Fruit fly (Drosophila melanogaster) whole organism, adult: Measurements from ENCODE around the gene CG31800.

Source experiments
- CG11617 ChIP-seq: fragments of 200-800 bp; sonication (Bioruptor generic); optimal IDR thresholded peaks from 2 replicates; lab custom pipeline; 2017; ENCODE audit warnings: mild to moderate bottlenecking, missing biosample characterization, missing genetic modification reagents, missing genetic modification characterization
- CG12768 ChIP-seq: fragments of 200-800 bp; sonication (Bioruptor generic); optimal IDR thresholded peaks from 2 replicates; lab custom pipeline; 2017; ENCODE audit warnings: missing biosample characterization, missing genetic modification characterization, mild to moderate bottlenecking, moderate library complexity, missing genetic modification reagents
- CG14711 ChIP-seq: fragments of 200-800 bp; sonication (Bioruptor generic); optimal IDR thresholded peaks from 2 replicates; lab custom pipeline; 2018; ENCODE audit warnings: missing biosample characterization, mild to moderate bottlenecking, missing genetic modification characterization, moderate library complexity
- CG1620 ChIP-seq: fragments of 200-800 bp; sonication (Bioruptor generic); optimal IDR thresholded peaks from 2 replicates; lab custom pipeline; 2016; ENCODE audit warnings: missing biosample characterization, missing genetic modification characterization
- CG33017 ChIP-seq: fragments of 200-800 bp; sonication (Bioruptor generic); optimal IDR thresholded peaks from 2 replicates; lab custom pipeline; 2018; ENCODE audit warnings: missing biosample characterization, mild to moderate bottlenecking, missing genetic modification characterization, moderate library complexity
- CG5204 ChIP-seq: fragments of 200-800 bp; sonication (Bioruptor generic); optimal IDR thresholded peaks from 2 replicates; lab custom pipeline; 2016; ENCODE audit warnings: missing biosample characterization, missing genetic modification characterization
- CG7045 ChIP-seq: fragments of 200-800 bp; sonication (Bioruptor generic); optimal IDR thresholded peaks from 2 replicates; lab custom pipeline; 2017; ENCODE audit warnings: missing biosample characterization, mild to moderate bottlenecking, missing genetic modification characterization
- CG7101 ChIP-seq: fragments of 200-800 bp; sonication (Bioruptor generic); optimal IDR thresholded peaks from 2 replicates; lab custom pipeline; 2018; ENCODE audit warnings: missing biosample characterization, mild to moderate bottlenecking, missing genetic modification characterization, moderate library complexity
- Clk ChIP-seq: fragments of 200-800 bp; sonication (Bioruptor generic); optimal IDR thresholded peaks from 2 replicates; lab custom pipeline; 2017; ENCODE audit warnings: missing biosample characterization, missing genetic modification characterization
- Crg-1 ChIP-seq: fragments of 200-800 bp; sonication (Bioruptor generic); optimal IDR thresholded peaks from 2 replicates; lab custom pipeline; 2016; ENCODE audit warnings: missing biosample characterization, missing genetic modification characterization
- Hr96 ChIP-seq: fragments of 200-800 bp; sonication (Bioruptor generic); optimal IDR thresholded peaks from 2 replicates; lab custom pipeline; 2016; ENCODE audit warnings: missing biosample characterization, missing genetic modification characterization
- Mnt ChIP-seq: fragments of 200-800 bp; sonication (Bioruptor generic); optimal IDR thresholded peaks from 2 replicates; lab custom pipeline; 2016; ENCODE audit warnings: missing biosample characterization, mild to moderate bottlenecking, missing genetic modification characterization
- bab1 ChIP-seq: fragments of 200-800 bp; sonication (Bioruptor generic); optimal IDR thresholded peaks from 3 replicates; lab custom pipeline; 2019; ENCODE audit warnings: missing biosample characterization, mild to moderate bottlenecking, missing genetic modification characterization, moderate library complexity
- cic ChIP-seq: fragments of 200-800 bp; sonication (Bioruptor generic); optimal IDR thresholded peaks from 2 replicates; lab custom pipeline; 2017; ENCODE audit warnings: missing biosample characterization, mild to moderate bottlenecking, missing genetic modification characterization, moderate library complexity
- cnc ChIP-seq, 2 experiments: fragments of >200 bp; optimal IDR thresholded peaks; 2 replicates each; lab custom pipeline; 2017
- kay ChIP-seq: fragments of 200-800 bp; sonication (Bioruptor generic); peaks from one replicate; lab custom pipeline; 2016; ENCODE audit warnings: missing biosample characterization, missing genetic modification characterization, borderline replicate concordance
- ovo ChIP-seq: fragments of 200-800 bp; sonication (Bioruptor generic); optimal IDR thresholded peaks from 2 replicates; lab custom pipeline; 2016; ENCODE audit warnings: missing biosample characterization, missing genetic modification characterization
- pad ChIP-seq: fragments of 200-800 bp; sonication (Bioruptor generic); optimal IDR thresholded peaks from 3 replicates; lab custom pipeline; 2017; ENCODE audit warnings: missing biosample characterization, missing genetic modification characterization, mild to moderate bottlenecking, moderate library complexity, missing genetic modification reagents
- tj ChIP-seq: fragments of 200-800 bp; sonication (Bioruptor generic); optimal IDR thresholded peaks from 3 replicates; lab custom pipeline; 2017; ENCODE audit warnings: missing biosample characterization, mild to moderate bottlenecking, missing genetic modification characterization, moderate library complexity
- toe ChIP-seq: fragments of 200-800 bp; sonication (Bioruptor generic); optimal IDR thresholded peaks from 2 replicates; lab custom pipeline; 2016; ENCODE audit warnings: missing biosample characterization, missing genetic modification characterization

CG31800 gene

DNA sequence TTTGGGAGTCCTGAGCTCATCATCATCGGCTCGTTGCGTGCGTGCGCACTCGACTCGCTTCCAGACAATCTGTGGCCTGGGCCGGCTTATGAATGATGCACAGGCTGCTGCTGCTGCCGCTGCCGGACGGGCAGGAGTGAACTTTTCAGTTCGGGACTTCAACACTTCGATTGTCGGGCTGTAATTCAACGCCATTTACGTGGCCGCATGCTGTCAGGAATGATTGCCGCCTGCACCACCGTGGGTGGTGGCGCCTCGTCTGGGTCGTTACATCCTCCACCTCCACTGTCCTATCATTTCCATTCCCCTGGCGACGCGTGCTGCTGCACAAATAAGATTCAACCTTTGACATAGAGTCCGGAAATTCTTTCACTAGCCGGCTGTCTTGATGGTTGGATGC lies 24.3 kb downstream of the CG31800 start:
- TF ChIP-seq toe (GFP tag; lab: Kevin White, UChicago), result no peak
- no peak for TF ChIP-seq CG12768
- no peak for TF ChIP-seq Clk (GFP tag; lab: Kevin White, UChicago)
- no peak for TF ChIP-seq cic (GFP tag; lab: Kevin White, UChicago)
- no peak for TF ChIP-seq ovo (GFP tag; lab: Kevin White, UChicago)
- no peak for TF ChIP-seq CG33017
- no peak for TF ChIP-seq CG11617 (GFP tag; lab: Kevin White, UChicago)
- TF ChIP-seq Crg-1 (GFP tag; lab: Kevin White, UChicago), result no peak
- no peak for TF ChIP-seq CG14711 (tag; lab: Kevin White, UChicago)
- no peak for TF ChIP-seq Hr96 (GFP tag; lab: Kevin White, UChicago)
- no peak for TF ChIP-seq cnc (optimal IDR thresholded peaks at IDR 0.05; lab: Kevin White, UChicago)

DNA sequence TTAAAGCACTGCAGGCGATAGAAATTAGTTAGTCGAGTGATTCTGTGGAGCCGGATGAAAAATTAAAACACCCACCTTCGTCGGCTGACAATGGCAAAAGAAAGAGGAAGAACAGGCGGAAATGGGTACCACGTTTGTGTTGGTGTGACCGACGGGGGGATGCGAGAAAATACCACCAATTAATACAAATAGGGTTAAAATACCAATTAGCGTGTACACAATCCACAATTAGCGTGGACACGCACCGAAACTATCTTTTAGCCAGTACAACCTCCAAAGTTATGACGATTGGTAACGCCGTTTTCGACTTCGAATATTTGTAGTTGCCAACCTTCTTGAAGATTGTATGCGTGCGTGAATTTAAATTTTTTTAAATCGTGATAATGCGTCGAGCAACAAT lies 25.2 kb downstream of the CG31800 start, which contains the start of gene RpL30:
RpL30 (minus strand) TSS at position 177 of the 400 bp plus-strand sequence.
- TF ChIP-seq kay, result no peak
- peak; percentile 88 for TF ChIP-seq CG33017
- peak; percentile 97 for TF ChIP-seq Mnt (GFP tag; lab: Kevin White, UChicago)
- TF ChIP-seq CG11617 (GFP tag; lab: Kevin White, UChicago), result peak; percentile 91
- TF ChIP-seq Crg-1 (GFP tag; lab: Kevin White, UChicago), result peak; percentile 94
- TF ChIP-seq Clk (GFP tag; lab: Kevin White, UChicago), result peak; percentile 88
- TF ChIP-seq CG7101, result peak; percentile 94
- peak; percentile 57 for TF ChIP-seq CG5204 (GFP tag; lab: Kevin White, UChicago)
- peak; percentile 75 for TF ChIP-seq tj (GFP tag; lab: Kevin White, UChicago)
- TF ChIP-seq Hr96 (GFP tag; lab: Kevin White, UChicago), result peak; percentile 90
- no peak for TF ChIP-seq cnc (optimal IDR thresholded peaks at IDR 0.05; lab: Kevin White, UChicago)
- TF ChIP-seq cic (GFP tag; lab: Kevin White, UChicago), result peak; percentile 85
- TF ChIP-seq toe (GFP tag; lab: Kevin White, UChicago), result peak; percentile 59
- peak; percentile 85 for TF ChIP-seq CG12768
- peak; percentile 94 for TF ChIP-seq bab1 (GFP tag; lab: Kevin White, UChicago)
- peak; percentile 80 for TF ChIP-seq CG14711 (tag; lab: Kevin White, UChicago)
- TF ChIP-seq CG7045 (GFP tag; lab: Kevin White, UChicago), result peak; percentile 78
- peak; percentile 79 for TF ChIP-seq pad (GFP tag; lab: Kevin White, UChicago)
- TF ChIP-seq ovo (GFP tag; lab: Kevin White, UChicago), result peak; percentile 85
- peak; percentile 85 for TF ChIP-seq CG1620 (GFP tag; lab: Kevin White, UChicago)

DNA sequence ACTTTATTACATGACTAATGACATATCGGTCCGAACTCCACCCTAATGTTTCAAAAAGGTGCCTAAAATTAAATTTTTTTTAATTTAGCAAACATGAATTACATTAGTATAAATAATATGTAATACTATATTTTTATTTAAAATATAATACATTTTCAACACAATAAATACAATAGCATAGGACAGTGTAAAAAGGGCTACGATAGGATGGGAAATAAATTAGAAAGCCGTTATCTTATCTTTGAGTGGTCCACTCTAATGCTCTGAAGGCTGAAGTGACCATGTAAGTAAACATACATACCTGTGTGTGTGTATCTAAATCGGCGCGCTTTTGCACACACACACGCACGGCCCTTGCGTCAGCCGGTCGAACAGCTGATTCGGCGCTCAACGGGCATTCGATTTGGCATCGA lies 31.4 kb downstream of the CG31800 start, which contains the start of gene CG31793:
CG31793 (plus strand) TSS at position 409 of the 413 bp plus-strand sequence.
- no peak for TF ChIP-seq Hr96 (GFP tag; lab: Kevin White, UChicago)
- TF ChIP-seq kay, result no peak
- TF ChIP-seq CG11617 (GFP tag; lab: Kevin White, UChicago), result peak; percentile 79
- peak; percentile 23 for TF ChIP-seq pad (GFP tag; lab: Kevin White, UChicago)
- TF ChIP-seq CG1620 (GFP tag; lab: Kevin White, UChicago), result no peak
- TF ChIP-seq CG14711 (tag; lab: Kevin White, UChicago), result peak; percentile 68
- no peak for TF ChIP-seq Clk (GFP tag; lab: Kevin White, UChicago)
- TF ChIP-seq tj (GFP tag; lab: Kevin White, UChicago), result no peak
- peak; percentile 55 for TF ChIP-seq Crg-1 (GFP tag; lab: Kevin White, UChicago)
- TF ChIP-seq ovo (GFP tag; lab: Kevin White, UChicago), result peak; percentile 61
- peak; percentile 84 for TF ChIP-seq bab1 (GFP tag; lab: Kevin White, UChicago)
- no peak for TF ChIP-seq cnc (optimal IDR thresholded peaks at IDR 0.05; lab: Kevin White, UChicago)
- peak; percentile 89 for TF ChIP-seq cic (GFP tag; lab: Kevin White, UChicago)
- peak; percentile 18 for TF ChIP-seq toe (GFP tag; lab: Kevin White, UChicago)
- TF ChIP-seq CG5204 (GFP tag; lab: Kevin White, UChicago), result peak; percentile 12
- TF ChIP-seq Mnt (GFP tag; lab: Kevin White, UChicago), result no peak
- TF ChIP-seq CG7045 (GFP tag; lab: Kevin White, UChicago), result peak; percentile 47
- peak; percentile 56 for TF ChIP-seq CG33017
- TF ChIP-seq CG7101, result peak; percentile 85
- TF ChIP-seq CG12768, result no peak

DNA sequence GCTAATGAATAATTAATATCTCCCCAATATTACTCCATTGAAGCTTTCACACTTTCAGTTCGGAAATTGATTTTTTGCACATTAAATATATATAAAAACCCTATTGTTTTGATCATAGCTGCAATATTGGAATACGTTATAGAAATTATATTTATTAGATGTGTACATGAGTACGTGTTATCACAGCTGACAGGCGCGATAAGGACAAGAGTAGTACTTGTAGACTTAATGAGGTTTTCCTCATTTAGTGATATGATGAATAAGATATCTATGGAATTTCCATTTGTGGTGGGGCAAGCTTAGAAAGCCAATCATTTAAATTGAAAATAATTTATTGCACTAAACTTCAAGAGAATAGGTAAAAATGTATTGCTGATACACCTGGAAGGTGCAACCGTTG lies 31.9 kb downstream of the CG31800 start:
- TF ChIP-seq CG1620 (GFP tag; lab: Kevin White, UChicago) (no peak), Crg-1 (GFP tag; lab: Kevin White, UChicago) (no peak), Hr96 (GFP tag; lab: Kevin White, UChicago) (no peak), CG12768 (no peak), CG5204 (GFP tag; lab: Kevin White, UChicago) (no peak), pad (GFP tag; lab: Kevin White, UChicago) (no peak)

DNA sequence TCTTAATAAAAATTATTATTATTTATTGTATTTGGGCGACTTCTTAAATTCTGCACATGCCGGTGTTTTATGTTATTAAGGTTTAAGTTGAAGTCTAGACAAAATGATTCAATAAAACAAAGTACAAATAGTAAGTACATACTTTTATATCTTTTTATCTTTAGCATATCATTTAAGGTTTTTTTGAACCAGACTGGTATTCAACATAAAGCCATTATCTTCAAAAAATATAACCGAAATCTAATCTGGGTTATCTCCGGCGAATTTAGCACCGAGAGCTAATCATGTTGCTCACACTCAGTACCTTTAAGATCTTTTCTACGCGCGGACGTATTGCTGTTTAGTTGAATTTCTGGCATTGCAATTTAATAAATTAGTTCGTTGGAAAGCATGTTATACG lies 37.2 kb downstream of the CG31800 start, which contains the start of gene CG31792:
CG31792 (plus strand) TSS at position 301 of the 400 bp plus-strand sequence.
- TF ChIP-seq Hr96 (GFP tag; lab: Kevin White, UChicago) (no peak), CG33017 (no peak), CG14711 (tag; lab: Kevin White, UChicago) (no peak), bab1 (GFP tag; lab: Kevin White, UChicago) (no peak), CG11617 (GFP tag; lab: Kevin White, UChicago) (no peak)
